Fruit fly (Drosophila melanogaster) whole organism, embryonic: ENCODE results near the gene CG10376.

ENCODE experiments used
- CG11695 ChIP-seq: fragments of 200-800 bp; sonication (Bioruptor generic); IDR thresholded peaks from 3 replicates; pipeline ENCODE4 v1.3.6; 2022; ENCODE audit warnings: missing biosample characterization, missing genetic modification characterization
- CG12104 ChIP-seq: fragments of 200-800 bp; sonication (Bioruptor generic); optimal IDR thresholded peaks from 3 replicates; lab custom pipeline; 2016; ENCODE audit warnings: missing biosample characterization, missing genetic modification characterization
- CG13287 ChIP-seq: fragments of 200-800 bp; sonication (Bioruptor generic); IDR thresholded peaks from 2 replicates; pipeline ENCODE4 v1.3.6; 2022; ENCODE audit warnings: missing biosample characterization, missing genetic modification characterization; ENCODE audit not compliant: partially characterized antibody
- CG13424 ChIP-seq: fragments of 200-800 bp; sonication (Bioruptor generic); optimal IDR thresholded peaks from 2 replicates; lab custom pipeline; 2019; ENCODE audit warnings: missing biosample characterization, mild to moderate bottlenecking, missing genetic modification characterization, moderate library complexity
- CG14441 ChIP-seq: fragments of 200-800 bp; sonication (Bioruptor generic); IDR thresholded peaks from 2 replicates; pipeline ENCODE4 v1.3.6; 2022; ENCODE audit warnings: missing biosample characterization, missing genetic modification characterization
- CG14965 ChIP-seq: fragments of 200-800 bp; sonication (Bioruptor generic); optimal IDR thresholded peaks from 2 replicates; lab custom pipeline; 2016; ENCODE audit warnings: missing biosample characterization, missing genetic modification characterization, borderline replicate concordance
- CG15011 ChIP-seq: fragments of 200-800 bp; sonication (Bioruptor generic); optimal IDR thresholded peaks from 3 replicates; lab custom pipeline; 2018; ENCODE audit warnings: missing biosample characterization, mild to moderate bottlenecking, missing genetic modification characterization
- CG2120 ChIP-seq: fragments of 200-800 bp; sonication (Bioruptor generic); optimal IDR thresholded peaks from 3 replicates; lab custom pipeline; 2016; ENCODE audit warnings: missing biosample characterization, missing genetic modification characterization
- CG2199 ChIP-seq: fragments of 200-800 bp; sonication (Bioruptor generic); IDR thresholded peaks from 3 replicates; pipeline ENCODE4 v1.3.6; 2022; ENCODE audit warnings: missing biosample characterization, missing genetic modification characterization
- CG2875 ChIP-seq: fragments of 200-800 bp; sonication (Bioruptor generic); optimal IDR thresholded peaks from 2 replicates; lab custom pipeline; 2017; ENCODE audit warnings: missing biosample characterization, mild to moderate bottlenecking, missing genetic modification characterization, missing genetic modification reagents
- CG31388 ChIP-seq: fragments of 200-800 bp; sonication (Bioruptor generic); optimal IDR thresholded peaks from 2 replicates; lab custom pipeline; 2016; ENCODE audit warnings: missing biosample characterization, missing genetic modification characterization
- CG32772 ChIP-seq: fragments of 200-800 bp; sonication (Bioruptor generic); IDR thresholded peaks from 2 replicates; pipeline ENCODE4 v1.3.6; 2022; ENCODE audit warnings: missing biosample characterization, missing genetic modification characterization
- CG3281 ChIP-seq: fragments of 200-800 bp; sonication (Bioruptor generic); optimal IDR thresholded peaks from 3 replicates; lab custom pipeline; 2017; ENCODE audit warnings: missing biosample characterization, mild to moderate bottlenecking, missing genetic modification characterization
- CG33557 ChIP-seq: fragments of 200-800 bp; sonication (Bioruptor generic); optimal IDR thresholded peaks from 2 replicates; lab custom pipeline; 2019; ENCODE audit warnings: missing biosample characterization, mild to moderate bottlenecking, missing genetic modification characterization, moderate library complexity
- CG3726 ChIP-seq: fragments of 200-800 bp; sonication (Bioruptor generic); IDR thresholded peaks from 3 replicates; pipeline ENCODE4, ENCODE4 v1.3.6; 2022; ENCODE audit warnings: missing biosample characterization, missing genetic modification characterization
- CG4328 ChIP-seq: fragments of 200-800 bp; sonication (Bioruptor generic); optimal IDR thresholded peaks from 3 replicates; lab custom pipeline; 2017; ENCODE audit warnings: missing biosample characterization, missing genetic modification reagents, missing genetic modification characterization
- CG6654 ChIP-seq: fragments of 200-800 bp; sonication (Bioruptor generic); optimal IDR thresholded peaks from 2 replicates; lab custom pipeline; 2017; ENCODE audit warnings: missing biosample characterization, mild to moderate bottlenecking, missing genetic modification characterization
- CG6791 ChIP-seq: fragments of 200-800 bp; sonication (Bioruptor generic); IDR thresholded peaks from 3 replicates; pipeline ENCODE4 v1.3.6; 2022; ENCODE audit warnings: missing biosample characterization, missing genetic modification characterization; ENCODE audit not compliant: partially characterized antibody
- CG7786 ChIP-seq: fragments of 200-800 bp; sonication (Bioruptor generic); optimal IDR thresholded peaks from 2 replicates; lab custom pipeline; 2016; ENCODE audit warnings: missing biosample characterization, missing genetic modification characterization
- CG8388 ChIP-seq: fragments of 200-800 bp; sonication (Bioruptor generic); optimal IDR thresholded peaks from 2 replicates; lab custom pipeline; 2019; ENCODE audit warnings: missing biosample characterization, mild to moderate bottlenecking, missing genetic modification characterization, moderate library complexity
- CG9797 ChIP-seq: fragments of 200-800 bp; sonication (Bioruptor generic); optimal IDR thresholded peaks from 3 replicates; lab custom pipeline; 2018; ENCODE audit warnings: missing biosample characterization, mild to moderate bottlenecking, missing genetic modification characterization
- CG9932 ChIP-seq: fragments of 200-800 bp; sonication (Bioruptor generic); IDR thresholded peaks from 2 replicates; pipeline ENCODE4 v1.3.6; 2022; ENCODE audit warnings: missing biosample characterization, missing genetic modification characterization
- Chrac-16 ChIP-seq: fragments of 200-800 bp; sonication (Bioruptor generic); optimal IDR thresholded peaks from 3 replicates; lab custom pipeline; 2016; ENCODE audit warnings: missing biosample characterization, missing genetic modification characterization
- Dbx ChIP-seq: fragments of 200-800 bp; sonication (Bioruptor generic); IDR thresholded peaks from 3 replicates; pipeline ENCODE4 v1.3.6; 2022; ENCODE audit warnings: missing biosample characterization, missing genetic modification characterization
- Doc3 ChIP-seq: fragments of 200-800 bp; sonication (Bioruptor generic); IDR thresholded peaks from 3 replicates; pipeline ENCODE4 v1.3.6; 2022; ENCODE audit warnings: missing biosample characterization, missing genetic modification characterization; ENCODE audit not compliant: partially characterized antibody
- HmgD ChIP-seq: fragments of 200-800 bp; sonication (Bioruptor generic); optimal IDR thresholded peaks from 3 replicates; lab custom pipeline; 2016; ENCODE audit warnings: missing biosample characterization, missing genetic modification characterization
- Hsf ChIP-seq: fragments of 200-800 bp; sonication (Bioruptor generic); optimal IDR thresholded peaks from 3 replicates; lab custom pipeline; 2016; ENCODE audit warnings: missing biosample characterization, missing genetic modification characterization
- Nf-YB ChIP-seq: fragments of 200-800 bp; sonication (Bioruptor generic); optimal IDR thresholded peaks from 3 replicates; lab custom pipeline; 2019; ENCODE audit warnings: missing biosample characterization, mild to moderate bottlenecking, missing genetic modification characterization, moderate library complexity
- NfI ChIP-seq: fragments of 200-800 bp; sonication (Bioruptor generic); optimal IDR thresholded peaks from 3 replicates; lab custom pipeline; 2018; ENCODE audit warnings: missing biosample characterization, mild to moderate bottlenecking, missing genetic modification characterization, moderate library complexity
- Ptx1 ChIP-seq: fragments of 200-800 bp; sonication (Bioruptor generic); IDR thresholded peaks from 2 replicates; pipeline ENCODE4 v1.3.6; 2022; ENCODE audit warnings: missing biosample characterization, missing genetic modification characterization
- Rfx ChIP-seq: fragments of 200-800 bp; sonication (Bioruptor generic); IDR thresholded peaks from 2 replicates; pipeline ENCODE4 v1.3.6; 2022; ENCODE audit warnings: missing biosample characterization, missing genetic modification characterization
- cg ChIP-seq: fragments of 200-800 bp; sonication (Bioruptor generic); optimal IDR thresholded peaks from 3 replicates; lab custom pipeline; 2019; ENCODE audit warnings: missing biosample characterization, mild to moderate bottlenecking, missing genetic modification characterization, moderate library complexity
- ci ChIP-seq: fragments of 200-800 bp; sonication (Bioruptor generic); IDR thresholded peaks from 3 replicates; pipeline ENCODE4 v1.3.6; 2022; ENCODE audit warnings: missing biosample characterization, missing genetic modification characterization
- crc ChIP-seq: fragments of 200-800 bp; sonication (Bioruptor generic); optimal IDR thresholded peaks from 2 replicates; lab custom pipeline; 2016; ENCODE audit warnings: missing biosample characterization, missing genetic modification characterization
- dan ChIP-seq: fragments of 200-800 bp; sonication (Bioruptor generic); IDR thresholded peaks from 2 replicates; pipeline ENCODE4 v1.3.6; 2022; ENCODE audit warnings: missing biosample characterization, missing genetic modification characterization
- dm ChIP-seq: fragments of 200-800 bp; sonication (Bioruptor generic); optimal IDR thresholded peaks from 3 replicates; lab custom pipeline; 2016; ENCODE audit warnings: missing biosample characterization, missing genetic modification characterization
- gcm ChIP-seq: fragments of 200-800 bp; sonication (Bioruptor generic); optimal IDR thresholded peaks from 2 replicates; lab custom pipeline; 2019; ENCODE audit warnings: missing biosample characterization, mild to moderate bottlenecking, missing genetic modification characterization, moderate library complexity
- gfzf ChIP-seq: fragments of 200-800 bp; sonication (Bioruptor generic); optimal IDR thresholded peaks from 2 replicates; lab custom pipeline; 2016; ENCODE audit warnings: missing biosample characterization, mild to moderate bottlenecking, missing genetic modification characterization, moderate library complexity
- grau ChIP-seq: fragments of 200-800 bp; optimal IDR thresholded peaks from 3 replicates; lab custom pipeline; 2019; ENCODE audit warnings: missing biosample characterization, mild to moderate bottlenecking, missing genetic modification characterization, moderate library complexity
- lov ChIP-seq, 2 experiments: fragments of 200-800 bp in 1 of 2; fragments of >200 bp in 1 of 2; sonication (Bioruptor generic) in 1 of 2; IDR thresholded peaks in 1 of 2; optimal IDR thresholded peaks in 1 of 2; 2 replicates in 1 of 2; 3 replicates in 1 of 2; pipeline versions ENCODE4 v1.3.6 to Lab custom; 2017 to 2022; ENCODE audit warnings: missing biosample characterization in 1 of 2, missing genetic modification characterization in 1 of 2
- mam ChIP-seq: fragments of 200-800 bp; sonication (Bioruptor generic); optimal IDR thresholded peaks from 3 replicates; lab custom pipeline; 2016; ENCODE audit warnings: missing biosample characterization, missing genetic modification characterization
- pnt ChIP-seq: fragments of 200-800 bp; sonication (Bioruptor generic); optimal IDR thresholded peaks from 3 replicates; lab custom pipeline; 2016; ENCODE audit warnings: missing biosample characterization, missing genetic modification characterization
- row ChIP-seq: fragments of 200-800 bp; sonication (Bioruptor generic); IDR thresholded peaks from 3 replicates; pipeline ENCODE4 v1.3.6; 2022; ENCODE audit warnings: missing biosample characterization, missing genetic modification characterization
- sima ChIP-seq: fragments of 200-800 bp; sonication (Bioruptor generic); optimal IDR thresholded peaks from 2 replicates; lab custom pipeline; 2016; ENCODE audit warnings: missing biosample characterization, missing genetic modification characterization
- sisA ChIP-seq: fragments of 200-800 bp; sonication (Bioruptor generic); IDR thresholded peaks from 2 replicates; pipeline ENCODE4 v1.3.6; 2022; ENCODE audit warnings: missing biosample characterization, missing genetic modification characterization
- slbo ChIP-seq: fragments of 200-800 bp; sonication (Bioruptor generic); IDR thresholded peaks from 2 replicates; pipeline ENCODE4 v1.3.6; 2022; ENCODE audit warnings: missing biosample characterization, missing genetic modification characterization
- sqz ChIP-seq: fragments of 200-800 bp; sonication (Bioruptor generic); optimal IDR thresholded peaks from 3 replicates; lab custom pipeline; 2018; ENCODE audit warnings: missing biosample characterization, mild to moderate bottlenecking, missing genetic modification characterization
- unpg ChIP-seq: fragments of 200-800 bp; sonication (Bioruptor generic); optimal IDR thresholded peaks from 3 replicates; lab custom pipeline; 2018; ENCODE audit warnings: missing biosample characterization, mild to moderate bottlenecking, missing genetic modification characterization, moderate library complexity
- vvl ChIP-seq: fragments of 200-800 bp; sonication (Bioruptor generic); IDR thresholded peaks from 2 replicates; pipeline ENCODE4 v1.3.6; 2022; ENCODE audit warnings: missing biosample characterization, missing genetic modification characterization

The CG10376 gene

DNA sequence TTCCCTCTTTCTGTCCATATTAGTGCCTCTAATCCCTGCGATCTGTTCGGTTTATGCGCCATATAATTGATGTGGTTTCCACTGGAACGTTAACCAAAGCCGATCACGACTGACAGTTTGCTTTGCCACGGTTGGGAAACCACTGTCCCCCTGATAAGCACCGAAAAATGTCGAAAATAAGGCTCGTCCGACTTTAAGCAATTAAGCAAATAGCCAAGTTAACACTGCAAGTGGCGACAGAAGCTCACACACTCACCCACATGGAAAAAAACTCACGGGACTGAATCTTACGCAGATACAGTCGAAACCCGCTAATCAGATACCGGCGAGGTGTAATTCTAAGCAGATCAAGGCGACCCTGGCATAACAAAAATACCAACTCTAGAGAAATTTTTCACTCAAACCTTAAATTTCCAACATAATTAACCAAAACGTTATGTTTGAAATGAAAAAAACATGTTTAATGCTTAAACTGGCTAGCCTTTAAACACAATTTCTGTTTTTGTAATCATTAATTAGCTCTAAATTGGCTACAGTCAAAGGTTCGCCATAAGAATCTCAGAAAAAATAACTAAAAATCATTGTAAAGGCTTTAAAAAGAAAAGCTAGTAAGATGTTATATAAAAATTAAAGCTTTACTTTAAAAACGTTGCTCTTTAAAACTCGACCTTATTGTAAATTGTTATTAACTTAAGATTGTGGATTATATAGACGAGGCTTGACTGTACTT lies 24.8 kb downstream of the CG10376 start (continued):
- TF ChIP-seq CG8388 (no peak), CG31388 (no peak), CG3726 (GFP tag; lab: Robert Waterston, UW) (0 out of 3 replicates have a peak, but pooled peaks have one; percentile 8), CG9932 (GFP tag; lab: Robert Waterston, UW) (0 out of 2 replicates have a peak, but pooled peaks have one; percentile 23), slbo (peak; percentile 31), CG13287 (no peak), mam (GFP tag; lab: Kevin White, UChicago) (peak; percentile 28), CG7786 (peak; percentile 33), CG6654 (GFP tag; lab: Kevin White, UChicago) (peak; percentile 4), CG11695 (0 out of 3 replicates have a peak, but pooled peaks have one; percentile 18), CG2875 (GFP tag; lab: Kevin White, UChicago) (no peak), cg (GFP tag; lab: Kevin White, UChicago) (no peak), grau (tag; lab: Kevin White, UChicago) (peak; percentile 86), unpg (GFP tag; lab: Kevin White, UChicago) (no peak), CG13424 (peak; percentile 43), CG3281 (no peak), Ptx1 (GFP tag; lab: Robert Waterston, UW) (peak; percentile 43; the same call in 1 of the 2 replicates), CG2120 (GFP tag; lab: Kevin White, UChicago) (peak; percentile 53), CG6791 (GFP tag; lab: Robert Waterston, UW) (no peak), lov (optimal IDR thresholded peaks at IDR 0.05; lab: Kevin White, UChicago) (no peak), lov (GFP tag; IDR thresholded peaks at IDR 0.05; lab: Robert Waterston, UW) (no peak), row (peak; percentile 50; the same call in 2 of the 3 replicates), NfI (GFP tag; lab: Kevin White, UChicago) (peak; percentile 33), Rfx (0 out of 2 replicates have a peak, but pooled peaks have one; percentile 29), HmgD (GFP tag; lab: Kevin White, UChicago) (no peak), ci (GFP tag; lab: Robert Waterston, UW) (0 out of 3 replicates have a peak, but pooled peaks have one; percentile 31), CG15011 (GFP tag; lab: Kevin White, UChicago) (peak; percentile 12), gfzf (GFP tag; lab: Kevin White, UChicago) (no peak), Hsf (peak; percentile 2), Nf-YB (GFP tag; lab: Kevin White, UChicago) (no peak), CG14441 (0 out of 2 replicates have a peak, but pooled peaks have one; percentile 10), CG4328 (GFP tag; lab: Kevin White, UChicago) (peak; percentile 12), Chrac-16 (peak; percentile 15), CG14965 (no peak), dan (no peak), crc (no peak)

DNA sequence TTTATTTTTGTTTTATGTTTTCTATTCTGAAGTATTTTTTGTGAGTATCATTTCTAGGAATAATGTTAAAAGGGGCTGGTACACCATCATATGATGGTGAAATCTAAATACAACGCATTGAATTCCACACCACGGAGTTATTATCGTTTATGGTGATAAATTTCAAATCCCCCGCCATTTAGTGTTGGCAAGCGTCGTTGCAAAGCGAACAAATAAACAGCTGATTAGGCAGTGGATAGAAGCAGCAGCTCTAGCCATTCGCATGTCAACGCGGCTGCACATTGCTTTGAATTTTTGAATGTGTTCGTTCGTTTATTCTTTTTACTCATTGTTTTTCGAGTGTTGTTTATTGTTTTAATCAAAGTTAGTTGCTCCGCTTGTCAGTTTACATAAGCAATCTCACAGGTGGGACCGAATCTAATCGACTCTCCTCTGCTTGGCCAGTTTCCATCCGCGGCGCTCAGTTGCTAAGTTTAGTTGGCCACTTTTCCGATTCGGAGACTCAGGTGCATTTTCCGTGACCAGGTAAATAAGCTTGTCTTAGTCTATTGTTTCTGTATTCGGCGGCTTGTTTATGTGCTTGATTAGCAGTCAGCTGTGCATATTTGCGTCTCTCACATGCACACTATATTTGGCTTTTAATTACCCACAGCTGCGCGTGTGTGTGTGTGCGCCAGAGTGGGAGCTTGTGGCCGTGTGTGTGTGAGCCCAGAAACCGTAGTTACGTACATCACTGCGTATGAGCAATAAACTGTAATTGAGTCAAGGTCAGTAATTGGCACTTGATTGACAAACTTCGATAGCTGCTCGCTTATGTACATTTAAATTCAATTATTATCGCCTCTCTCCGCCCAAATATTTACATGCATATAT lies 25.7 kb downstream of the CG10376 start, which contains the start of the genes Mst36Fa and CG31751:
Gene Mst36Fa, minus strand, starts transcription at position 51 of the 873 bp plus-strand sequence.
Gene CG31751, plus strand, starts transcription at position 274 of the 873 bp plus-strand sequence.
- TF ChIP-seq sima (GFP tag; lab: Kevin White, UChicago) (peak; percentile 71), Dbx (GFP tag; lab: Robert Waterston, UW) (peak; percentile 76), dm (peak; percentile 47), CG33557 (GFP tag; lab: Kevin White, UChicago) (peak; percentile 36), CG2199 (no peak), CG9797 (peak; percentile 33), sqz (GFP tag; lab: Kevin White, UChicago) (no peak), CG32772 (GFP tag; lab: Robert Waterston, UW) (peak; percentile 40; the same call in 1 of the 2 replicates), pnt (GFP tag; lab: Kevin White, UChicago) (peak; percentile 55), vvl (GFP tag; lab: Robert Waterston, UW) (peak; percentile 46; the same call in 1 of the 2 replicates), CG12104 (peak; percentile 73), gcm (GFP tag; lab: Kevin White, UChicago) (peak; percentile 61), Doc3 (no peak), sisA (no peak; the same call in 1 of the 2 replicates)
